Fruit fly (Drosophila melanogaster): ENCODE data around the gene Ets96B.

The Ets96B gene

DNA sequence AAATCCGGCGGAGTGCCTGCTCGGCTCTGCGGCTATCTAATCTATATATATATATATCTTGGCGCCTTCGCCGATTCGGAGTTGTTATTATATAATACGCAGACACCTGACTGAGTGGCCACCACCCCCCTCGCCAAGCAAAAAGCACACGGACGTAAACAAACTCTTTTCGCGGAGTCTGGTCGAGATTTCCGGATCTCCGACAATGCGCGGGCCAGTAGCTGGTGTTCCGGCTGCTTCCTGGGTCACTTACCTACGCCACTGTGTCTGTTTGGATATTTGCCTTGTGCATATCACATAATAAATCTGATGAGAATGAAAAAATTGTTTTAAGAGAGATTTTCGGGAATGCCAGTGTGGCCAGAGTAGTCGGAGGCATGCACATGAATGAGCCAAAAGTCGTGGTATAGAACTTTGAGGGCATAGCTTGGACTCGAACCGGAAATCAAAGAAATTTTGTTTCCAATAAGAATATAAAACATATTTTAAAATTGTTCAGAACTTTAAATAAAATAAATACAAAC is 750 bp upstream of the Ets96B start, which contains the start of gene CG5805 (continued):
- TF ChIP-seq vfl (GFP tag; optimal IDR thresholded peaks at IDR 0.05) (no peak), CG14441 (GFP tag; IDR thresholded peaks at IDR 0.05) (peak; percentile 72), Hey (tag; optimal IDR thresholded peaks at IDR 0.05) (peak; percentile 62), fd3F (GFP tag; optimal IDR thresholded peaks at IDR 0.05) (peak; percentile 80), Pdp1 (GFP tag; optimal IDR thresholded peaks at IDR 0.05) (peak; percentile 46 to 97), CG13624 (GFP tag; optimal IDR thresholded peaks at IDR 0.05) (peak; percentile 79), zf30C (GFP tag; optimal IDR thresholded peaks at IDR 0.05) (no peak), onecut (GFP tag; IDR thresholded peaks at IDR 0.05) (peak; percentile 82), ftz-f1 (GFP tag; optimal IDR thresholded peaks at IDR 0.05) (peak; percentile 90), Sry-β (GFP tag; optimal IDR thresholded peaks at IDR 0.05) (peak; percentile 17), dysf (GFP tag; IDR thresholded peaks at IDR 0.05) (peak; percentile 86), Rfx (GFP tag; IDR thresholded peaks at IDR 0.05) (peak; percentile 94), CG31224 (GFP tag; IDR thresholded peaks at IDR 0.05) (peak; percentile 77), seq (GFP tag; IDR thresholded peaks at IDR 0.05) (peak; percentile 56; the same call in 1 of the 2 replicates), CG4707 (GFP tag; optimal IDR thresholded peaks at IDR 0.05) (peak; percentile 70), cas (GFP tag; IDR thresholded peaks at IDR 0.05) (peak; percentile 56; the same call in 1 of the 2 replicates), vvl (GFP tag; IDR thresholded peaks at IDR 0.05) (peak; percentile 87), Hr39 (optimal IDR thresholded peaks at IDR 0.05) (no peak), CG12942 (GFP tag; optimal IDR thresholded peaks at IDR 0.05) (peak; percentile 66), unpg (GFP tag; optimal IDR thresholded peaks at IDR 0.05) (peak; percentile 75), CG12769 (tag; optimal IDR thresholded peaks at IDR 0.05) (peak; percentile 96), cato (GFP tag; optimal IDR thresholded peaks at IDR 0.05; ENCODE audit: borderline replicate concordance) (peak; percentile 68), CG3065 (GFP tag; optimal IDR thresholded peaks at IDR 0.05) (peak; percentile 45), repo (GFP tag; optimal IDR thresholded peaks at IDR 0.05) (peak; percentile 59), pan (optimal IDR thresholded peaks at IDR 0.05) (no peak), pan (GFP tag; optimal IDR thresholded peaks at IDR 0.05 in 1 of 2, IDR thresholded peaks at IDR 0.05 in 1 of 2) (peak in 1 of 2 experiments; percentile 86), Vsx1 (GFP tag; optimal IDR thresholded peaks at IDR 0.05) (peak; percentile 77), CG33213 (GFP tag; optimal IDR thresholded peaks at IDR 0.05) (peak; percentile 90), Mad (GFP tag; optimal IDR thresholded peaks at IDR 0.05) (peak; percentile 78), peb (GFP tag; IDR thresholded peaks at IDR 0.05) (peak; percentile 50), Hmr (GFP tag; optimal IDR thresholded peaks at IDR 0.05) (peak; percentile 94), kah (GFP tag; optimal IDR thresholded peaks at IDR 0.05) (peak; percentile 82), CG8089 (GFP tag; optimal IDR thresholded peaks at IDR 0.05) (peak; percentile 65), Hand (GFP tag; optimal IDR thresholded peaks at IDR 0.05) (peak; percentile 10), CG34422 (GFP tag; IDR thresholded peaks at IDR 0.05) (peak; percentile 78; the same call in 2 of the 3 replicates), z (GFP tag; IDR thresholded peaks at IDR 0.05) (no peak), chn (GFP tag; optimal IDR thresholded peaks at IDR 0.05) (peak; percentile 64), shn (GFP tag; optimal IDR thresholded peaks at IDR 0.05) (peak; percentile 56), CG5245 (GFP tag; optimal IDR thresholded peaks at IDR 0.05) (peak; percentile 60), CG18619 (GFP tag; optimal IDR thresholded peaks at IDR 0.05) (peak; percentile 91), Bteb2 (GFP tag; optimal IDR thresholded peaks at IDR 0.05) (peak; percentile 82), CG12391 (tag; optimal IDR thresholded peaks at IDR 0.05) (peak; percentile 86), tll (GFP tag; optimal IDR thresholded peaks at IDR 0.05) (peak in 1 of 2 experiments; percentile 23), esg (GFP tag; conservative IDR thresholded peaks at IDR 0.05) (no peak), BEAF-32 (GFP tag; optimal IDR thresholded peaks at IDR 0.05) (peak; percentile 38), lilli (GFP tag; optimal IDR thresholded peaks at IDR 0.05) (peak; percentile 57), CG34376 (GFP tag; optimal IDR thresholded peaks at IDR 0.05) (peak; percentile 91), CG6272 (GFP tag; IDR thresholded peaks at IDR 0.05) (peak; percentile 63), CG9932 (GFP tag; IDR thresholded peaks at IDR 0.05) (peak; percentile 66), CG9727 (GFP tag; optimal IDR thresholded peaks at IDR 0.05) (peak; percentile 90), B-H1 (GFP tag; IDR thresholded peaks at IDR 0.05) (peak; percentile 54)
